Fruit fly (Drosophila melanogaster): ENCODE measurements around the gene BBS8.

dm6 chr2L:423160-423559 is 487 bp downstream of the BBS8 start:
- TF ChIP-seq pdm3 (GFP tag; optimal IDR thresholded peaks at IDR 0.05) (peak; percentile 59), dac (GFP tag; optimal IDR thresholded peaks at IDR 0.05) (no peak)

Data from whole organism, prepupa.